Worm (Caenorhabditis elegans): ENCODE measurements around the gene R02E12.5.
A peak's percentile ranks its signal among the peaks of the same experiment; 100 is the strongest.

Gene R02E12.5

ce11 chrX:4018566-4019182, 21.5 kb downstream of the R02E12.5 start (continued):
- TF ChIP-seq Y5F2A.4 (GFP tag; optimal IDR thresholded peaks at IDR 0.05) (no peak), arid-1 (GFP tag; conservative IDR thresholded peaks at IDR 0.05) (no peak), D1046.2 (GFP tag; IDR thresholded peaks at IDR 0.05) (no peak), snpc-4 (tag; optimal IDR thresholded peaks at IDR 0.05) (no peak), F26F4.8 (GFP tag; conservative IDR thresholded peaks at IDR 0.05) (no peak), daf-16 (GFP tag; optimal IDR thresholded peaks at IDR 0.05) (peak in 1 of 2 experiments; percentile 4), daf-16 (tag; optimal IDR thresholded peaks at IDR 0.05) (peak; percentile 88), egl-43 (GFP tag; IDR thresholded peaks at IDR 0.05) (no peak), nhr-77 (tag; optimal IDR thresholded peaks at IDR 0.05) (peak; percentile 83), cey-2 (tag; optimal IDR thresholded peaks at IDR 0.05; ENCODE audit: borderline replicate concordance, insufficient read depth) (no peak), nhr-48 (tag; optimal IDR thresholded peaks at IDR 0.05) (peak; percentile 64), daf-19 (GFP tag; conservative IDR thresholded peaks at IDR 0.05) (no peak), nhr-6 (tag; optimal IDR thresholded peaks at IDR 0.05) (peak; percentile 28), ama-1 (optimal IDR thresholded peaks at IDR 0.05) (no peak), daf-8 (GFP tag; IDR thresholded peaks at IDR 0.05) (no peak), zag-1 (tag; optimal IDR thresholded peaks at IDR 0.05) (no peak), rbr-2 (tag; optimal IDR thresholded peaks at IDR 0.05) (no peak), Y48G9A.11 (GFP tag; IDR thresholded peaks at IDR 0.05) (no peak), ctbp-1 (GFP tag; IDR thresholded peaks at IDR 0.05) (no peak), zfp-3 (GFP tag; conservative IDR thresholded peaks at IDR 0.05) (no peak), mep-1 (tag; optimal IDR thresholded peaks at IDR 0.05) (peak; percentile 36), hlh-11 (tag; optimal IDR thresholded peaks at IDR 0.05) (peak; percentile 86), ceh-44 (GFP tag; IDR thresholded peaks at IDR 0.05) (no peak), lin-1 (GFP tag; IDR thresholded peaks at IDR 0.05) (0 out of 2 replicates have a peak, but pooled peaks have one; percentile 31), tra-1 (GFP tag; IDR thresholded peaks at IDR 0.05) (no peak), ceh-62 (tag; optimal IDR thresholded peaks at IDR 0.05) (no peak), ZK337.2 (GFP tag; IDR thresholded peaks at IDR 0.05) (no peak), aha-1 (tag) (peak; percentile 93), F10B5.3 (tag; optimal IDR thresholded peaks at IDR 0.05) (no peak), F49E8.2 (tag; optimal IDR thresholded peaks at IDR 0.05; ENCODE audit: borderline replicate concordance) (no peak), nhr-28 (tag; optimal IDR thresholded peaks at IDR 0.05) (peak; percentile 98)

ce11 chrX:4021967-4022366, 24.8 kb downstream of the R02E12.5 start, which contains the start of gene acr-10:
Gene acr-10, plus strand, starts transcription at chrX:4022267.
- TF ChIP-seq aha-1 (tag) (peak; percentile 74), mep-1 (tag; optimal IDR thresholded peaks at IDR 0.05) (no peak), lin-29 (GFP tag; IDR thresholded peaks at IDR 0.05) (no peak), pha-4 (GFP tag; IDR thresholded peaks at IDR 0.05) (no peak), pha-4 (tag; optimal IDR thresholded peaks at IDR 0.05) (no peak), nhr-102 (tag; optimal IDR thresholded peaks at IDR 0.05) (peak; percentile 16), rbr-2 (tag; optimal IDR thresholded peaks at IDR 0.05) (no peak), pqm-1 (tag; optimal IDR thresholded peaks at IDR 0.05) (no peak), dmd-6 (GFP tag; IDR thresholded peaks at IDR 0.05) (no peak)
